Fruit fly (Drosophila melanogaster) whole organism: ENCODE data around the gene dlp.

Experiments
- psq ChIP-seq: fragments of >200 bp; optimal IDR thresholded peaks from 2 replicates; lab custom pipeline; 2017
- usp ChIP-seq: fragments of >200 bp; optimal IDR thresholded peaks from 2 replicates; lab custom pipeline; 2017; ENCODE audit warnings: missing biosample characterization, missing genetic modification characterization, mixed read lengths

- TF ChIP-seq usp (no peak), psq (no peak)
These were observed 17.9 kb downstream of the dlp start for dm6 chr3L:14650348-14650747.
